Worm (Caenorhabditis elegans) whole organism, L2 larva: ENCODE data around the gene Y37A1A.4.

ENCODE experiments used
- C34F6.9 ChIP-seq: fragments of 150-350 bp; optimal IDR thresholded peaks from 2 replicates; lab custom pipeline; 2014; ENCODE audit warnings: missing biosample characterization, missing genetic modification characterization
- F13H6.1 ChIP-seq: sonication (generic microtip); optimal IDR thresholded peaks from 2 replicates; lab custom pipeline; 2016; ENCODE audit warnings: missing genetic modification characterization, missing compliant biosample characterization
- R02D3.7 ChIP-seq: fragments of 150-350 bp; optimal IDR thresholded peaks from 2 replicates; lab custom pipeline; 2014; ENCODE audit warnings: missing biosample characterization, missing genetic modification characterization
- Y55F3AM.14 ChIP-seq: fragments of 200-800 bp; sonication (Bioruptor generic); optimal IDR thresholded peaks from 2 replicates; lab custom pipeline; 2018; ENCODE audit warnings: mild to moderate bottlenecking, missing genetic modification characterization, missing compliant biosample characterization
- ZK546.5 ChIP-seq: sonication (generic microtip); optimal IDR thresholded peaks from 2 replicates; lab custom pipeline; 2017; ENCODE audit warnings: missing biosample characterization, missing genetic modification characterization
- alr-1 ChIP-seq: fragments of 150-350 bp; optimal IDR thresholded peaks from 2 replicates; lab custom pipeline; 2014; ENCODE audit warnings: missing biosample characterization, missing genetic modification characterization
- aly-2 ChIP-seq: fragments of 150-350 bp; optimal IDR thresholded peaks from 2 replicates; lab custom pipeline; 2014; ENCODE audit warnings: missing biosample characterization, missing genetic modification characterization
- ama-1 ChIP-seq: fragments of 150-350 bp; optimal IDR thresholded peaks from 2 replicates; lab custom pipeline; 2018; ENCODE audit warnings: inconsistent platforms
- blmp-1 ChIP-seq: sonication (generic microtip); optimal IDR thresholded peaks from 2 replicates; lab custom pipeline; 2017; ENCODE audit warnings: missing genetic modification characterization, mild to moderate bottlenecking, missing compliant biosample characterization, antibody characterized with exemption, moderate library complexity; ENCODE audit not compliant: insufficient read depth
- ceh-16 ChIP-seq: fragments of 150-350 bp; optimal IDR thresholded peaks from 2 replicates; lab custom pipeline; 2014; ENCODE audit warnings: missing biosample characterization, missing genetic modification characterization
- ceh-82 ChIP-seq: fragments of 150-350 bp; optimal IDR thresholded peaks from 2 replicates; lab custom pipeline; 2014; ENCODE audit warnings: missing biosample characterization, missing genetic modification characterization
- crh-2 ChIP-seq: sonication (generic microtip); optimal IDR thresholded peaks from 2 replicates; lab custom pipeline; 2017; ENCODE audit warnings: missing biosample characterization, missing genetic modification characterization
- dmd-4 ChIP-seq: sonication (generic microtip); optimal IDR thresholded peaks from 2 replicates; lab custom pipeline; 2017; ENCODE audit warnings: missing biosample characterization, missing genetic modification characterization
- egl-27 ChIP-seq: sonication (generic microtip); optimal IDR thresholded peaks from 3 replicates; lab custom pipeline; 2017; ENCODE audit warnings: missing biosample characterization, missing genetic modification reagents, missing genetic modification characterization
- elt-1 ChIP-seq: fragments of 150-350 bp; optimal IDR thresholded peaks from 2 replicates; lab custom pipeline; 2014; ENCODE audit warnings: missing biosample characterization, missing genetic modification characterization
- elt-3 ChIP-seq: sonication (generic microtip); optimal IDR thresholded peaks from 2 replicates; lab custom pipeline; 2017; ENCODE audit warnings: missing biosample characterization, missing genetic modification characterization
- fos-1 ChIP-seq: fragments of 150-350 bp; optimal IDR thresholded peaks from 2 replicates; lab custom pipeline; 2014; ENCODE audit warnings: missing biosample characterization, missing genetic modification characterization
- gmeb-1 ChIP-seq: fragments of 150-350 bp; optimal IDR thresholded peaks from 2 replicates; lab custom pipeline; 2014; ENCODE audit warnings: missing biosample characterization, missing genetic modification characterization
- lin-11 ChIP-seq: fragments of 150-350 bp; sonication (generic microtip); optimal IDR thresholded peaks from 2 replicates; lab custom pipeline; 2014; ENCODE audit warnings: missing biosample characterization, missing genetic modification characterization, inconsistent platforms, mixed read lengths
- lin-13 ChIP-seq: fragments of 150-350 bp; optimal IDR thresholded peaks from 2 replicates; lab custom pipeline; 2014; ENCODE audit warnings: missing biosample characterization, missing genetic modification reagents, missing genetic modification characterization
- lin-39 ChIP-seq: fragments of 150-350 bp; optimal IDR thresholded peaks from 2 replicates; lab custom pipeline; 2014; ENCODE audit warnings: missing biosample characterization, missing genetic modification reagents, missing genetic modification characterization
- lsy-2 ChIP-seq, 2 experiments: fragments of 150-350 bp in 1 of 2; sonication (generic microtip) in 1 of 2; optimal IDR thresholded peaks; 2 replicates each; lab custom pipeline; 2014 to 2017; ENCODE audit warnings: missing biosample characterization in 2 of 2, missing genetic modification characterization in 2 of 2
- mab-5 ChIP-seq: fragments of 150-350 bp; optimal IDR thresholded peaks from 2 replicates; lab custom pipeline; 2014; ENCODE audit warnings: missing biosample characterization, missing genetic modification characterization
- mbf-1 ChIP-seq: sonication (generic microtip); optimal IDR thresholded peaks from 2 replicates; lab custom pipeline; 2017; ENCODE audit warnings: missing biosample characterization, missing genetic modification characterization
- mdl-1 ChIP-seq, 2 experiments: fragments of 150-350 bp in 1 of 2; sonication (generic microtip) in 1 of 2; optimal IDR thresholded peaks; 2 replicates each; lab custom pipeline; 2017; ENCODE audit warnings: missing biosample characterization in 2 of 2, missing genetic modification characterization in 2 of 2
- nhr-10 ChIP-seq: sonication (generic microtip); optimal IDR thresholded peaks from 2 replicates; lab custom pipeline; 2017; ENCODE audit warnings: missing biosample characterization, missing genetic modification characterization
- nhr-11 ChIP-seq: fragments of 150-350 bp; optimal IDR thresholded peaks from 2 replicates; lab custom pipeline; 2014; ENCODE audit warnings: missing biosample characterization, missing genetic modification characterization
- nhr-12 ChIP-seq: fragments of 150-350 bp; optimal IDR thresholded peaks from 2 replicates; lab custom pipeline; 2014; ENCODE audit warnings: missing biosample characterization, missing genetic modification characterization
- nhr-129 ChIP-seq: fragments of 150-350 bp; optimal IDR thresholded peaks from 2 replicates; lab custom pipeline; 2014; ENCODE audit warnings: missing biosample characterization, missing genetic modification characterization
- nhr-21 ChIP-seq: fragments of 150-350 bp; optimal IDR thresholded peaks from 2 replicates; lab custom pipeline; 2014; ENCODE audit warnings: missing biosample characterization, missing genetic modification characterization
- nhr-23 ChIP-seq: fragments of 150-350 bp; optimal IDR thresholded peaks from 2 replicates; lab custom pipeline; 2014; ENCODE audit warnings: missing biosample characterization, missing genetic modification reagents, missing genetic modification characterization
- nhr-237 ChIP-seq: fragments of 150-350 bp; optimal IDR thresholded peaks from 2 replicates; lab custom pipeline; 2014; ENCODE audit warnings: missing biosample characterization, missing genetic modification characterization
- nhr-25 ChIP-seq: fragments of 150-350 bp; sonication (generic microtip); optimal IDR thresholded peaks from 3 replicates; lab custom pipeline; 2014; ENCODE audit warnings: missing biosample characterization, missing genetic modification characterization
- nhr-6 ChIP-seq: fragments of 150-350 bp; optimal IDR thresholded peaks from 2 replicates; lab custom pipeline; 2014; ENCODE audit warnings: missing biosample characterization, missing genetic modification characterization
- nhr-77 ChIP-seq: fragments of 150-350 bp; optimal IDR thresholded peaks from 2 replicates; lab custom pipeline; 2014; ENCODE audit warnings: missing biosample characterization, missing genetic modification characterization
- peb-1 ChIP-seq: fragments of 150-350 bp; optimal IDR thresholded peaks from 2 replicates; lab custom pipeline; 2014; ENCODE audit warnings: missing biosample characterization, missing genetic modification characterization
- sem-4 ChIP-seq: fragments of 150-350 bp; optimal IDR thresholded peaks from 2 replicates; lab custom pipeline; 2014; ENCODE audit warnings: missing biosample characterization, missing genetic modification reagents, missing genetic modification characterization
- skn-1 ChIP-seq: sonication (generic microtip); optimal IDR thresholded peaks from 2 replicates; lab custom pipeline; 2017; ENCODE audit warnings: missing biosample characterization, missing genetic modification characterization
- sma-3 ChIP-seq: sonication (generic microtip); optimal IDR thresholded peaks from 2 replicates; lab custom pipeline; 2016; ENCODE audit warnings: missing genetic modification reagents, missing genetic modification characterization, missing compliant biosample characterization
- sma-9 ChIP-seq, 2 experiments: fragments of 150-350 bp in 1 of 2; sonication (generic microtip) in 1 of 2; optimal IDR thresholded peaks; 2 replicates each; lab custom pipeline; 2014 to 2016; ENCODE audit warnings: missing genetic modification characterization in 2 of 2, mild to moderate bottlenecking in 1 of 2, missing biosample characterization in 1 of 2, missing compliant biosample characterization in 1 of 2, missing genetic modification reagents in 1 of 2, moderate library complexity in 1 of 2
- snpc-4 ChIP-seq: fragments of 150-350 bp; optimal IDR thresholded peaks from 2 replicates; lab custom pipeline; 2014; ENCODE audit warnings: missing biosample characterization, missing genetic modification characterization
- unc-39 ChIP-seq: fragments of 150-350 bp; optimal IDR thresholded peaks from 2 replicates; lab custom pipeline; 2014; ENCODE audit warnings: missing biosample characterization, missing genetic modification characterization
- unc-55 ChIP-seq: fragments of 150-350 bp; sonication (generic microtip); optimal IDR thresholded peaks from 3 replicates; lab custom pipeline; 2014; ENCODE audit warnings: missing biosample characterization, missing genetic modification reagents, missing genetic modification characterization
- unc-62 ChIP-seq: fragments of 150-350 bp; optimal IDR thresholded peaks from 2 replicates; lab custom pipeline; 2014; ENCODE audit warnings: missing biosample characterization, missing genetic modification reagents, missing genetic modification characterization
- zag-1 ChIP-seq: fragments of 150-350 bp; optimal IDR thresholded peaks from 2 replicates; lab custom pipeline; 2014; ENCODE audit warnings: missing biosample characterization, missing genetic modification characterization
- ztf-1 ChIP-seq: fragments of 200-800 bp; sonication (Bioruptor generic); conservative IDR thresholded peaks from 2 replicates; pipeline ENCODE4 v1.3.6; 2022; ENCODE audit warnings: missing genetic modification characterization, missing compliant biosample characterization
- ztf-11 ChIP-seq: sonication (generic microtip); optimal IDR thresholded peaks from 2 replicates; lab custom pipeline; 2017; ENCODE audit warnings: missing biosample characterization, missing genetic modification characterization
- ztf-4 ChIP-seq: fragments of 150-350 bp; optimal IDR thresholded peaks from 2 replicates; lab custom pipeline; 2014; ENCODE audit warnings: missing biosample characterization, missing genetic modification characterization

Gene Y37A1A.4

DNA sequence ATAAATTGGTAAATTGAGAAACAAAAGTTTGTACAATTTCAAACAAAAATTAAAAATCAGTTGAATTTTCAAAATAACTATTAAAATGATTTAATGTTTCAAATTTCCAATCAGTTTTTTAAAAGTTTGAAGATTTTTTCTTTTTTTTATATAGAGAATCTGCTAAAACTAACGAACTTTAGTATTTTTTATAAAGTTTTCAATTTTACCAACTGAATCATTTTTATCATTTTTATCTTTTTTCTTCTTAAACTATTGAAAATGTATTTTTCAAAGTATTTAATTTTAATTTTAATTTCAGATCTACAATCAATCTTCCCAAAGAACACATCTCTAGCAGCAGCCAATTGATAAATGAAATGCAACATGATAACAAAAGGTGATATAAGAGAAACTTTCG is at the start of gene Y37A1A.4:
Y37A1A.4 (plus strand) TSS at position 301 of the 400 bp plus-strand sequence.
- TF ChIP-seq ceh-16 (no peak), nhr-12 (tag; lab: Kevin White, UChicago) (no peak), egl-27 (tag; lab: Kevin White, UChicago) (no peak), fos-1 (no peak), gmeb-1 (tag; lab: Kevin White, UChicago) (no peak), mab-5 (tag; lab: Kevin White, UChicago) (no peak), crh-2 (no peak), Y55F3AM.14 (GFP tag; lab: Kevin White, UChicago) (no peak)

DNA sequence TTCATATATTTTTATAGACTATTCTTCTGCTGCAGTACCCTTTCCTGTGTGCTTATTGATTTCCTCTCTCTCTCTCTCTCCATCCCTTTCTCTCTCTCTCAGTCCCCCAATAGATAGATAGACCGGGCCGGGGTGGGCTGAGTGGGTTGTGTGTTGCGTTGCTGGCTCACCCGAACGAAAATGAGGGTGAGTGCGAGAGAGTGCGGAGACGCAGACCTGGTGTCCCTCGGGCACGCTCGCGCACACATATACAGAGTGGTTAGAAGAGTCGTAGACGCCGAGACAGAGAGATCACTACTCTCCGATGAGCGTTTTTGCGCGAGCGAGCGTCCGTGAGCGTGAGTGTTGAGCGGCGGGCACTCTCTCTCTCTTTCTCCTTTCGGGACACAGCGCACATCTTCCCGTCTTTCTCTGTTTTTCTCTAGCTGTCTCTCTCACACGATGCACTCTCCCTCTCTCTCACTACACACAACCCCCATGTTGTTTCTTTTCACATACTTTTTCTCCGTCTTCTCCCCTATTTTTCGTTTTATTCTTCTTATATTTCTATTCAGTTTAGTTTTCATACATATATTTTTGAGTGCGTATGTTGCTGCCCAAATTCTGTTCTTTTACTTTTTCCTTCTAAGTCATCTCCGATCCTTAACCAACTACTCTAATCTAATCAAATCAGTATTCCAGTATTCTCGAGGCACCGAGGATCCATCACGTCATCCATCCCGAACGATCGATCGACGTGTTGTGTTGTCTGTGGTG is 46.6 kb upstream of the Y37A1A.4 start, which contains the start of gene lin-66:
lin-66 (plus strand) TSS at position 672 of the 756 bp plus-strand sequence.
- TF ChIP-seq mbf-1 (tag; lab: Kevin White, UChicago): no peak
- TF ChIP-seq elt-3 (tag; lab: Kevin White, UChicago): no peak
- TF ChIP-seq gmeb-1 (tag; lab: Kevin White, UChicago): peak; percentile 64
- TF ChIP-seq nhr-11 (tag; lab: Kevin White, UChicago): no peak
- TF ChIP-seq elt-1 (tag; lab: Kevin White, UChicago): no peak
- no peak for TF ChIP-seq ztf-1 (GFP tag; lab: Robert Waterston, UW)
- no peak for TF ChIP-seq ztf-11 (tag; lab: Kevin White, UChicago)
- peak; percentile 88 to 89 for TF ChIP-seq mdl-1 (tag; optimal IDR thresholded peaks at IDR 0.05; lab: Kevin White, UChicago)
- no peak for TF ChIP-seq peb-1 (tag; lab: Kevin White, UChicago)
- TF ChIP-seq mab-5 (tag; lab: Kevin White, UChicago): peak; percentile 60
- peak; percentile 86 for TF ChIP-seq crh-2
- TF ChIP-seq aly-2 (tag; lab: Kevin White, UChicago): no peak
- peak; percentile 84 for TF ChIP-seq unc-55 (GFP tag; lab: Kevin White, UChicago)
- TF ChIP-seq unc-39 (tag; lab: Kevin White, UChicago): peak; percentile 59
- TF ChIP-seq nhr-237: peak; percentile 25
- TF ChIP-seq nhr-77 (tag; lab: Kevin White, UChicago): no peak
- peak; percentile 16 for TF ChIP-seq sem-4 (tag; lab: Kevin White, UChicago)
- no peak for TF ChIP-seq nhr-12 (tag; lab: Kevin White, UChicago)
- TF ChIP-seq ama-1 (lab: Kevin White, UChicago): peak; percentile 61
- TF ChIP-seq R02D3.7 (tag; lab: Kevin White, UChicago): no peak
- TF ChIP-seq F13H6.1 (tag; lab: Kevin White, UChicago): peak; percentile 98
- no peak for TF ChIP-seq unc-62 (GFP tag; lab: Kevin White, UChicago)
- TF ChIP-seq ceh-16: peak; percentile 50
- TF ChIP-seq nhr-129: peak; percentile 99
- TF ChIP-seq nhr-23: no peak
- no peak for TF ChIP-seq ceh-82 (tag; lab: Kevin White, UChicago)
- TF ChIP-seq dmd-4 (tag; lab: Kevin White, UChicago): no peak
- TF ChIP-seq lin-39 (tag; lab: Kevin White, UChicago): no peak
- TF ChIP-seq sma-3 (GFP tag; lab: Kevin White, UChicago): peak; percentile 85
- peak; percentile 87 for TF ChIP-seq nhr-25
- TF ChIP-seq lsy-2 (tag; optimal IDR thresholded peaks at IDR 0.05; lab: Kevin White, UChicago): peak; percentile 37 to 78
- TF ChIP-seq egl-27 (tag; lab: Kevin White, UChicago): peak; percentile 64
- TF ChIP-seq snpc-4 (tag; lab: Kevin White, UChicago): peak; percentile 59
- peak; percentile 67 for TF ChIP-seq nhr-21 (tag; lab: Kevin White, UChicago)
- TF ChIP-seq C34F6.9: peak; percentile 83
- TF ChIP-seq blmp-1 (tag; lab: Kevin White, UChicago): peak; percentile 59
- TF ChIP-seq nhr-10 (tag; lab: Kevin White, UChicago): no peak
- TF ChIP-seq fos-1: peak; percentile 80
- TF ChIP-seq sma-9 (GFP tag; optimal IDR thresholded peaks at IDR 0.05; lab: Kevin White, UChicago): peak; percentile 75
- TF ChIP-seq sma-9 (tag; optimal IDR thresholded peaks at IDR 0.05; lab: Kevin White, UChicago): no peak
- TF ChIP-seq skn-1 (tag; lab: Kevin White, UChicago): no peak
- peak; percentile 91 for TF ChIP-seq lin-11 (tag; lab: Kevin White, UChicago)
- peak; percentile 92 for TF ChIP-seq Y55F3AM.14 (GFP tag; lab: Kevin White, UChicago)
- TF ChIP-seq ZK546.5 (tag; lab: Kevin White, UChicago): no peak
- peak; percentile 72 for TF ChIP-seq nhr-6 (tag; lab: Kevin White, UChicago)
- peak; percentile 68 for TF ChIP-seq ztf-4 (tag; lab: Kevin White, UChicago)
- no peak for TF ChIP-seq alr-1 (tag; lab: Kevin White, UChicago)
- TF ChIP-seq zag-1: peak; percentile 87
- peak; percentile 77 for TF ChIP-seq lin-13 (GFP tag; lab: Kevin White, UChicago)
